Worm (Caenorhabditis elegans): Measurements from ENCODE around the gene slc-25A29.

The slc-25A29 gene

DNA sequence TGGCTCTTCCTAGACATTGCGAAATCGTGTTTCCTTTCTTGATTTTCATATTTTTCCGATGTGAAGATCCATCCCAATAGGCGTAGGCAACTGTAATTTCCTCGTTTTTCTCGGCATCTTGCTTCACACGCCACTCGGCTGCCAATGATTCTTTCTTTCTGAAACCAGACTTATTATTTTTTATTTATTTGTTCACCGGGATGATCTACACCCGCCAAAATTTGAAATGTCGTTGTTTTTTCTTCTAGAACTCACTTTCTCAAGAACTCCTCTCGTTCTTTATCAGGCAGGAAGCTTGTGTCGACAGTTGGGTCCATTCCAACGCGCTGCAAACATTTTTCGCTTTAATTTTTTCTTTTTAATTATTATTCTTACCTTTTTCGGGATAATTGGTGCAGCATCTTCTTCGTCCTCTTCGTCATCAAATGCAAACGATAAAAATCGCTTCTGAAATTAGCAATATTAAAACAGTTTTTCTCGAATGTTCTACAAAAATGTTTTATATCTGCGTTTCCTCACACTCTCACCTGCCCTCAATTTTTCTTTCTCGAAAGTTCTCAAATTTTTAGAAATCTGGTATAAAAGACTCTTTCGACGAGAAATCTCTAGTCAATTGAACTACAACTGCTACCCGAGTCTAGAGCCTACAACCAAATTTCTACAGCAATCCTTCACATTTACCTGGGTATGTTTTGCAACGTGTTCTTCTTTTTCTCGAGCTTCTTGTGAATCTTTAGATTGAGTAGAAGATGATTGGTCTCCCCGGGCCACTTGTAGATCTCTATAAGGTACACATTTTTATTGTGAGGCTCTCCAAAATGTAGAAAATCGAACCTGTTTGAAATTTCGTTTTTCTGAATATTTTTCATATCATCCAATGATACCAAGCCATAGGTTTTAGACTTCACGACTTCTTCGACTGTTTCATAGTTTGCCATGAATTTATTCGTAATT is 26.7 kb upstream of the slc-25A29 start, which contains the start of gene hsp-90:
TSS of gene hsp-90 (plus strand) at position 560 of the 954 bp plus-strand sequence.
- no peak for TF ChIP-seq nhr-12 (tag; optimal IDR thresholded peaks at IDR 0.05)
- no peak for TF ChIP-seq nhr-237 (tag; optimal IDR thresholded peaks at IDR 0.05)
- TF ChIP-seq nhr-25 (tag; optimal IDR thresholded peaks at IDR 0.05): peak; percentile 23
- TF ChIP-seq ztf-11 (tag; optimal IDR thresholded peaks at IDR 0.05): no peak
- TF ChIP-seq unc-62 (GFP tag; optimal IDR thresholded peaks at IDR 0.05): no peak
- no peak for TF ChIP-seq skn-1 (tag; optimal IDR thresholded peaks at IDR 0.05)
- no peak for TF ChIP-seq elt-3 (tag; optimal IDR thresholded peaks at IDR 0.05)
- TF ChIP-seq nhr-43 (tag; optimal IDR thresholded peaks at IDR 0.05; ENCODE audit: poor library complexity, severe bottlenecking): no peak
- TF ChIP-seq unc-39 (tag; optimal IDR thresholded peaks at IDR 0.05): no peak
- TF ChIP-seq zag-1 (tag; optimal IDR thresholded peaks at IDR 0.05): no peak
- no peak for TF ChIP-seq mml-1 (tag; optimal IDR thresholded peaks at IDR 0.05)
- peak; percentile 6 for TF ChIP-seq elt-2 (tag; optimal IDR thresholded peaks at IDR 0.05)
- TF ChIP-seq nhr-23 (tag; optimal IDR thresholded peaks at IDR 0.05): peak; percentile 9
- no peak for TF ChIP-seq jun-1 (tag; optimal IDR thresholded peaks at IDR 0.05)
- peak; percentile 47 for TF ChIP-seq ama-1 (optimal IDR thresholded peaks at IDR 0.05)

ce11 chrV:14683926-14684325 is 26.0 kb upstream of the slc-25A29 start:
- TF ChIP-seq nhr-237 (tag; optimal IDR thresholded peaks at IDR 0.05) (no peak), nhr-76 (tag; optimal IDR thresholded peaks at IDR 0.05) (no peak), eor-1 (tag; optimal IDR thresholded peaks at IDR 0.05) (no peak), tbx-2 (tag; optimal IDR thresholded peaks at IDR 0.05) (no peak), ztf-11 (tag; optimal IDR thresholded peaks at IDR 0.05) (no peak), nhr-12 (tag; optimal IDR thresholded peaks at IDR 0.05) (no peak), nhr-11 (tag; optimal IDR thresholded peaks at IDR 0.05) (no peak), elt-3 (tag; optimal IDR thresholded peaks at IDR 0.05) (no peak), egl-5 (tag; optimal IDR thresholded peaks at IDR 0.05) (no peak)

ce11 chrV:14683291-14683690 is 25.3 kb upstream of the slc-25A29 start:
- TF ChIP-seq ama-1 (optimal IDR thresholded peaks at IDR 0.05) (peak; percentile 83), lin-15B (tag; optimal IDR thresholded peaks at IDR 0.05) (no peak), elt-2 (tag; optimal IDR thresholded peaks at IDR 0.05) (no peak), unc-62 (GFP tag; optimal IDR thresholded peaks at IDR 0.05) (no peak)

- TF ChIP-seq tbx-2 (tag; optimal IDR thresholded peaks at IDR 0.05) (no peak), fos-1 (tag; optimal IDR thresholded peaks at IDR 0.05) (no peak), egl-5 (tag; optimal IDR thresholded peaks at IDR 0.05) (no peak), ztf-4 (tag; optimal IDR thresholded peaks at IDR 0.05) (no peak), unc-62 (GFP tag; optimal IDR thresholded peaks at IDR 0.05) (no peak), ceh-28 (tag; optimal IDR thresholded peaks at IDR 0.05) (no peak), elt-3 (tag; optimal IDR thresholded peaks at IDR 0.05) (no peak), ZK546.5 (tag; optimal IDR thresholded peaks at IDR 0.05) (no peak), nhr-237 (tag; optimal IDR thresholded peaks at IDR 0.05) (no peak), ama-1 (optimal IDR thresholded peaks at IDR 0.05) (no peak), lin-15B (tag; optimal IDR thresholded peaks at IDR 0.05) (no peak), hmg-11 (tag; optimal IDR thresholded peaks at IDR 0.05) (no peak), nhr-25 (tag; optimal IDR thresholded peaks at IDR 0.05) (no peak), nhr-28 (tag; optimal IDR thresholded peaks at IDR 0.05) (no peak), nhr-11 (tag; optimal IDR thresholded peaks at IDR 0.05) (no peak), nhr-77 (tag; optimal IDR thresholded peaks at IDR 0.05) (no peak), elt-2 (tag; optimal IDR thresholded peaks at IDR 0.05) (no peak), eor-1 (tag; optimal IDR thresholded peaks at IDR 0.05) (no peak), egl-27 (tag; optimal IDR thresholded peaks at IDR 0.05) (no peak)
Measured at ce11 chrV:14682870-14683269, 24.9 kb upstream of the slc-25A29 start.

- no peak for TF ChIP-seq R02D3.7 (tag; optimal IDR thresholded peaks at IDR 0.05)
- TF ChIP-seq lin-39 (tag; optimal IDR thresholded peaks at IDR 0.05): no peak
- TF ChIP-seq ama-1 (optimal IDR thresholded peaks at IDR 0.05): no peak
- TF ChIP-seq elt-3 (tag; optimal IDR thresholded peaks at IDR 0.05): no peak
- TF ChIP-seq ZK546.5 (tag; optimal IDR thresholded peaks at IDR 0.05): no peak
Measured at ce11 chrV:14680014-14680413, 22.0 kb upstream of the slc-25A29 start, which contains the start of gene C47E8.3. Gene C47E8.3 (plus strand): TSS chrV:14680314.

Data from whole organism, L3 larva.